Worm (Caenorhabditis elegans) whole organism, young adult: ENCODE results near the gene fbxb-106.

Experiments
- B0019.2 ChIP-seq: fragments of 200-800 bp; sonication (Bioruptor generic); conservative IDR thresholded peaks from 2 replicates; pipeline ENCODE4 v1.3.6; 2022; ENCODE audit warnings: missing genetic modification reagents, missing genetic modification characterization, missing compliant biosample characterization
- C06A6.2 ChIP-seq: fragments of 200-800 bp; sonication (Bioruptor generic); conservative IDR thresholded peaks from 2 replicates; pipeline ENCODE4 v1.3.6; 2022; ENCODE audit warnings: missing genetic modification characterization, missing compliant biosample characterization
- C17E4.6 ChIP-seq: fragments of 200-800 bp; sonication (Bioruptor generic); IDR thresholded peaks from 2 replicates; pipeline ENCODE4 v1.3.6; 2022; ENCODE audit warnings: missing genetic modification reagents, missing genetic modification characterization, missing compliant biosample characterization
- F33H1.4 ChIP-seq: fragments of 200-800 bp; sonication (Bioruptor generic); IDR thresholded peaks from 2 replicates; pipeline ENCODE4 v1.3.6; 2022; ENCODE audit warnings: missing genetic modification reagents, missing genetic modification characterization, missing compliant biosample characterization
- F49E8.2 ChIP-seq: sonication (generic microtip); optimal IDR thresholded peaks from 3 replicates; lab custom pipeline; 2017; ENCODE audit warnings: missing genetic modification characterization, mild to moderate bottlenecking, missing compliant biosample characterization, antibody characterized with exemption, moderate library complexity; ENCODE audit not compliant: insufficient read depth
- F52B5.7 ChIP-seq: sonication (generic microtip); optimal IDR thresholded peaks from 2 replicates; lab custom pipeline; 2016; ENCODE audit warnings: mild to moderate bottlenecking, missing genetic modification characterization, missing compliant biosample characterization
- F55B11.4 ChIP-seq: sonication (generic microtip); optimal IDR thresholded peaks from 2 replicates; lab custom pipeline; 2016; ENCODE audit warnings: missing compliant biosample characterization, missing genetic modification characterization, borderline replicate concordance; ENCODE audit not compliant: insufficient read depth
- K11D2.4 ChIP-seq: fragments of 200-800 bp; sonication (Bioruptor generic); IDR thresholded peaks from 2 replicates; pipeline ENCODE4 v1.3.6; 2022; ENCODE audit warnings: missing genetic modification reagents, missing genetic modification characterization, missing compliant biosample characterization
- Y53F4B.3 ChIP-seq: fragments of 200-800 bp; sonication (Bioruptor generic); IDR thresholded peaks from 2 replicates; pipeline ENCODE4 v1.3.6; 2022; ENCODE audit warnings: missing genetic modification reagents, missing genetic modification characterization, missing compliant biosample characterization
- Y53G8AR.9 ChIP-seq: fragments of 200-800 bp; sonication (Bioruptor generic); conservative IDR thresholded peaks from 2 replicates; pipeline ENCODE4 v1.3.6; 2022; ENCODE audit warnings: missing genetic modification reagents, missing genetic modification characterization, missing compliant biosample characterization
- Y67H2A.10 ChIP-seq: fragments of 200-800 bp; sonication (Bioruptor generic); conservative IDR thresholded peaks from 2 replicates; pipeline ENCODE4 v1.3.6; 2022; ENCODE audit warnings: missing genetic modification reagents, missing genetic modification characterization, missing compliant biosample characterization
- ZK185.1 ChIP-seq: sonication (generic microtip); optimal IDR thresholded peaks from 2 replicates; lab custom pipeline; 2016; ENCODE audit warnings: mild to moderate bottlenecking, missing genetic modification characterization, missing compliant biosample characterization; ENCODE audit not compliant: poor library complexity, severe bottlenecking
- ama-1 ChIP-seq, 3 experiments: fragments of 150-350 bp in 1 of 3; sonication (generic microtip) in 2 of 3; optimal IDR thresholded peaks; 2 replicates each; lab custom pipeline; 2014 to 2018; ENCODE audit warnings: missing biosample characterization in 2 of 3, missing genetic modification characterization in 2 of 3, missing genetic modification reagents in 2 of 3
- ccch-3 ChIP-seq: fragments of 200-800 bp; sonication (Bioruptor generic); optimal IDR thresholded peaks from 2 replicates; lab custom pipeline; 2018; ENCODE audit warnings: mild to moderate bottlenecking, missing genetic modification characterization, missing compliant biosample characterization
- cebp-2 ChIP-seq: fragments of 200-800 bp; sonication (Bioruptor generic); IDR thresholded peaks from 2 replicates; pipeline ENCODE4 v1.3.6; 2022; ENCODE audit warnings: missing genetic modification characterization, missing compliant biosample characterization
- ceh-91 ChIP-seq: fragments of 200-800 bp; sonication (Bioruptor generic); IDR thresholded peaks from 2 replicates; pipeline ENCODE4 v1.3.6; 2022; ENCODE audit warnings: missing genetic modification reagents, missing genetic modification characterization, missing compliant biosample characterization
- egrh-3 ChIP-seq: fragments of 200-800 bp; sonication (Bioruptor generic); IDR thresholded peaks from 2 replicates; pipeline ENCODE4 v1.3.6; 2022; ENCODE audit warnings: missing genetic modification reagents, missing genetic modification characterization, missing compliant biosample characterization
- ets-4 ChIP-seq: fragments of 200-800 bp; sonication (Bioruptor generic); optimal IDR thresholded peaks from 2 replicates; lab custom pipeline; 2018; ENCODE audit warnings: mild to moderate bottlenecking, missing genetic modification characterization, missing compliant biosample characterization
- him-1 ChIP-seq: sonication (generic microtip); optimal IDR thresholded peaks from 2 replicates; lab custom pipeline; 2016; ENCODE audit warnings: missing genotype, missing genetic modification reagents, missing genetic modification characterization, missing compliant biosample characterization
- lag-1 ChIP-seq: fragments of 200-800 bp; sonication (Bioruptor generic); IDR thresholded peaks from 2 replicates; pipeline ENCODE4 v1.3.6; 2022; ENCODE audit warnings: missing genetic modification reagents, missing genetic modification characterization, missing compliant biosample characterization
- let-526 ChIP-seq: fragments of 200-800 bp; sonication (Bioruptor generic); IDR thresholded peaks from 2 replicates; pipeline ENCODE4 v1.3.6; 2022; ENCODE audit warnings: missing genetic modification reagents, missing genetic modification characterization, missing compliant biosample characterization
- let-607 ChIP-seq, 2 experiments: fragments of 200-800 bp in 1 of 2; sonication (Bioruptor generic) in 1 of 2; sonication (generic microtip) in 1 of 2; optimal IDR thresholded peaks; 2 replicates each; lab custom pipeline; 2016 to 2018; ENCODE audit warnings: mild to moderate bottlenecking in 2 of 2, missing compliant biosample characterization in 2 of 2, missing genetic modification characterization in 2 of 2, moderate library complexity in 2 of 2, missing genotype in 1 of 2
- lin-26 ChIP-seq: fragments of 200-800 bp; sonication (Bioruptor generic); IDR thresholded peaks from 2 replicates; pipeline ENCODE4 v1.3.6; 2022; ENCODE audit warnings: missing genetic modification reagents, missing genetic modification characterization, missing compliant biosample characterization
- lin-35 ChIP-seq, 3 experiments: fragments of 150-350 bp in 2 of 3; sonication (generic microtip) in 1 of 3; optimal IDR thresholded peaks; 2 replicates each; lab custom pipeline; 2014 to 2018; ENCODE audit warnings: missing biosample characterization in 3 of 3, missing genetic modification characterization in 3 of 3, missing genetic modification reagents in 3 of 3
- lin-40 ChIP-seq: sonication (generic microtip); optimal IDR thresholded peaks from 2 replicates; lab custom pipeline; 2016; ENCODE audit warnings: missing genetic modification characterization, mild to moderate bottlenecking, missing compliant biosample characterization, missing genotype, missing genetic modification reagents
- lin-54 ChIP-seq: fragments of 200-800 bp; sonication (Bioruptor generic); optimal IDR thresholded peaks from 2 replicates; lab custom pipeline; 2018; ENCODE audit warnings: mild to moderate bottlenecking, missing genetic modification characterization, missing compliant biosample characterization
- lir-1 ChIP-seq: fragments of 200-800 bp; sonication (Bioruptor generic); conservative IDR thresholded peaks from 2 replicates; pipeline ENCODE4 v1.3.6; 2022; ENCODE audit warnings: missing genetic modification reagents, missing genetic modification characterization, missing compliant biosample characterization
- lsy-27 ChIP-seq: sonication (generic microtip); optimal IDR thresholded peaks from 2 replicates; lab custom pipeline; 2017; ENCODE audit warnings: missing genetic modification characterization, mild to moderate bottlenecking, missing compliant biosample characterization, antibody characterized with exemption, missing genotype, borderline replicate concordance; ENCODE audit not compliant: insufficient read depth
- mcd-1 ChIP-seq: fragments of 200-800 bp; sonication (Bioruptor generic); IDR thresholded peaks from 2 replicates; pipeline ENCODE4 v1.3.6; 2022; ENCODE audit warnings: missing genetic modification reagents, missing genetic modification characterization, missing compliant biosample characterization
- nhr-120 ChIP-seq: fragments of 200-800 bp; sonication (Bioruptor generic); IDR thresholded peaks from 2 replicates; pipeline ENCODE4 v1.3.6; 2022; ENCODE audit warnings: missing genetic modification characterization, missing compliant biosample characterization
- nhr-27 ChIP-seq: fragments of 200-800 bp; sonication (Bioruptor generic); optimal IDR thresholded peaks from 2 replicates; lab custom pipeline; 2018; ENCODE audit warnings: mild to moderate bottlenecking, missing genetic modification characterization, moderate library complexity, missing compliant biosample characterization
- nhr-80 ChIP-seq: sonication (generic microtip); optimal IDR thresholded peaks from 2 replicates; lab custom pipeline; 2016; ENCODE audit warnings: missing genetic modification characterization, missing compliant biosample characterization
- rec-8 ChIP-seq, 2 experiments: sonication (generic microtip); optimal IDR thresholded peaks; 2 replicates each; lab custom pipeline; 2016; ENCODE audit warnings: mild to moderate bottlenecking in 2 of 2, missing genetic modification characterization in 2 of 2, missing genetic modification reagents in 2 of 2, missing genotype in 2 of 2, missing biosample characterization in 1 of 2, missing compliant biosample characterization in 1 of 2, moderate library complexity in 1 of 2
- repo-1 ChIP-seq: sonication (generic microtip); optimal IDR thresholded peaks from 2 replicates; lab custom pipeline; 2017; ENCODE audit warnings: mild to moderate bottlenecking, missing genetic modification characterization, missing compliant biosample characterization
- rpc-1 ChIP-seq, 2 experiments: fragments of 150-350 bp in 1 of 2; sonication (generic microtip) in 1 of 2; optimal IDR thresholded peaks; 2 replicates each; lab custom pipeline; 2014 to 2018; ENCODE audit warnings: missing biosample characterization in 1 of 2, missing genetic modification characterization in 1 of 2, missing genetic modification reagents in 1 of 2, missing genotype in 1 of 2
- snpc-1.1 ChIP-seq: sonication (generic microtip); optimal IDR thresholded peaks from 2 replicates; lab custom pipeline; 2017; ENCODE audit warnings: missing genetic modification characterization, mild to moderate bottlenecking, missing compliant biosample characterization, antibody characterized with exemption, moderate library complexity, missing genotype, missing genetic modification reagents; ENCODE audit not compliant: insufficient read depth
- snpc-1.3 ChIP-seq: sonication (generic microtip); optimal IDR thresholded peaks from 2 replicates; lab custom pipeline; 2017; ENCODE audit warnings: missing genetic modification characterization, mild to moderate bottlenecking, missing compliant biosample characterization, antibody characterized with exemption, moderate library complexity, missing genotype, missing genetic modification reagents; ENCODE audit not compliant: insufficient read depth
- somi-1 ChIP-seq: fragments of 200-800 bp; sonication (Bioruptor generic); optimal IDR thresholded peaks from 2 replicates; lab custom pipeline; 2018; ENCODE audit warnings: mild to moderate bottlenecking, missing genetic modification characterization, missing compliant biosample characterization
- tbp1 ChIP-seq: fragments of 200-800 bp; sonication (Bioruptor generic); optimal IDR thresholded peaks from 2 replicates; lab custom pipeline; 2018; ENCODE audit warnings: mild to moderate bottlenecking, missing genetic modification characterization, missing compliant biosample characterization
- tlf-1 ChIP-seq: fragments of 200-800 bp; sonication (Bioruptor generic); optimal IDR thresholded peaks from 2 replicates; lab custom pipeline; 2018; ENCODE audit warnings: mild to moderate bottlenecking, missing genetic modification characterization, missing compliant biosample characterization
- unc-130 ChIP-seq: sonication (generic microtip); optimal IDR thresholded peaks from 2 replicates; lab custom pipeline; 2016; ENCODE audit warnings: missing genetic modification reagents, missing genetic modification characterization, missing compliant biosample characterization
- zim-3 ChIP-seq: sonication (generic microtip); optimal IDR thresholded peaks from 2 replicates; lab custom pipeline; 2017; ENCODE audit warnings: mild to moderate bottlenecking, missing genetic modification characterization, moderate library complexity, missing compliant biosample characterization
- ztf-25 ChIP-seq: fragments of 200-800 bp; sonication (Bioruptor generic); IDR thresholded peaks from 2 replicates; pipeline ENCODE4 v1.3.6; 2022; ENCODE audit warnings: missing genetic modification reagents, missing genetic modification characterization, missing compliant biosample characterization

fbxb-106 gene

DNA sequence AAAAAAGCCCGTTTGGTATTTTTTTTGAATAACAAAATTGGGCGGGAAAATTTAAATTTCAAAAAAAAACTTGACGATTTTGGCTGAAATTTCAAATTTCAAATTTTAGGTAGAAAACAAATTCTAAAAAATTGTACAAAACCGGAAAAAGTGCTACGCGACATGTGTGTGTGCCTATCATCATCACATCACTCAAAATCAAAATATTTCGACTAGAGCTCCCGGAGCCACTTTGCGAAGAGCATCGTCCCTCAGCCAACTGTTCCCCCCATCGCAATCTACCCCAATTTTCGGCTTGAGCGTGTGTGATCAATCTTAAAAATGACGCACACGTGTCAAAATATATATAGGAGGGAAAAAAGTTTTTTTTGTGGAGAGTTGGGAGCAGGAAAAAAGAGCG, 35.4 kb upstream of the fbxb-106 start:
- no peak for TF ChIP-seq snpc-1.1 (tag; lab: Kevin White, UChicago)
- no peak for TF ChIP-seq egrh-3 (GFP tag; lab: Robert Waterston, UW)
- no peak for TF ChIP-seq rpc-1 (optimal IDR thresholded peaks at IDR 0.05; lab: Kevin White, UChicago)
- TF ChIP-seq rpc-1 (tag; optimal IDR thresholded peaks at IDR 0.05; lab: Kevin White, UChicago) = no peak
- no peak for TF ChIP-seq ccch-3 (GFP tag; lab: Kevin White, UChicago)
- TF ChIP-seq F49E8.2 = no peak
- no peak for TF ChIP-seq unc-130 (GFP tag; lab: Kevin White, UChicago)
- no peak for TF ChIP-seq lir-1 (GFP tag; lab: Robert Waterston, UW)
- no peak for TF ChIP-seq repo-1
- TF ChIP-seq C17E4.6 (GFP tag; lab: Robert Waterston, UW) = no peak
- no peak for TF ChIP-seq rec-8 (tag; optimal IDR thresholded peaks at IDR 0.05; lab: Kevin White, UChicago)
- no peak for TF ChIP-seq cebp-2 (GFP tag; lab: Robert Waterston, UW)
- no peak for TF ChIP-seq nhr-80 (tag; lab: Kevin White, UChicago)
- no peak for TF ChIP-seq lin-40 (tag; lab: Kevin White, UChicago)
- TF ChIP-seq, all 124 proteins: peak for 0

DNA sequence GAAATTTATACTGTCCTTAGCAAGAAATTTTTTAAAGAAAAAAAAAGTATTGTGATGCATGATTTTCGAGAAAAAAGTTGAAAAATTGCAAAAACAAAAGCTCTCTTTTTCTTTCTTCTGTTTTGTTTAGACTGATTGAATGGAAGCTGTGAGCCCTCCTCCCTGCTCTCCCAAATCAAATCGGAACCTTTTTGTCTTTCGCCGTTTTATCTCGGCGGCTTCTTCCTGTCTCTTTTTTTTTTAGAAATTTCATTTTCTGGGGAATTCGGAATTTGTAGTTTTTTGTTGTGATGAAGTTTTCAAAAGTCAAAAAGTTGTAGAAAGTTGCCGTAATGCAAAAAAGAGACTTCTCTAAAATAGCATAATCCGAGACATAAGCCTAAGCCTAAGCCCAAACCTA, 31.6 kb upstream of the fbxb-106 start:
- no peak for TF ChIP-seq ama-1 (optimal IDR thresholded peaks at IDR 0.05; lab: Kevin White, UChicago)
- no peak for TF ChIP-seq ama-1 (GFP tag; optimal IDR thresholded peaks at IDR 0.05; lab: Kevin White, UChicago)
- no peak for TF ChIP-seq lin-54 (GFP tag; lab: Kevin White, UChicago)
- TF ChIP-seq ets-4 = no peak
- TF ChIP-seq K11D2.4 = no peak
- no peak for TF ChIP-seq let-526
- no peak for TF ChIP-seq him-1 (tag; lab: Kevin White, UChicago)
- TF ChIP-seq lsy-27 (tag; lab: Kevin White, UChicago) = no peak
- no peak for TF ChIP-seq ceh-91 (GFP tag; lab: Robert Waterston, UW)
- TF ChIP-seq tbp1 (GFP tag; lab: Kevin White, UChicago) = no peak
- TF ChIP-seq zim-3 (tag; lab: Kevin White, UChicago) = no peak
- no peak for TF ChIP-seq snpc-1.3 (tag; lab: Kevin White, UChicago)
- no peak for TF ChIP-seq Y53G8AR.9 (GFP tag; lab: Robert Waterston, UW)
- TF ChIP-seq unc-130 (GFP tag; lab: Kevin White, UChicago) = no peak
- no peak for TF ChIP-seq nhr-120 (GFP tag; lab: Robert Waterston, UW)
- no peak for TF ChIP-seq F33H1.4
- TF ChIP-seq F52B5.7 (tag; lab: Kevin White, UChicago) = no peak
- TF ChIP-seq lag-1 (GFP tag; lab: Robert Waterston, UW) = no peak
- TF ChIP-seq C06A6.2 = no peak
- TF ChIP-seq lin-35 (GFP tag; optimal IDR thresholded peaks at IDR 0.05; lab: Kevin White, UChicago) = no peak

DNA sequence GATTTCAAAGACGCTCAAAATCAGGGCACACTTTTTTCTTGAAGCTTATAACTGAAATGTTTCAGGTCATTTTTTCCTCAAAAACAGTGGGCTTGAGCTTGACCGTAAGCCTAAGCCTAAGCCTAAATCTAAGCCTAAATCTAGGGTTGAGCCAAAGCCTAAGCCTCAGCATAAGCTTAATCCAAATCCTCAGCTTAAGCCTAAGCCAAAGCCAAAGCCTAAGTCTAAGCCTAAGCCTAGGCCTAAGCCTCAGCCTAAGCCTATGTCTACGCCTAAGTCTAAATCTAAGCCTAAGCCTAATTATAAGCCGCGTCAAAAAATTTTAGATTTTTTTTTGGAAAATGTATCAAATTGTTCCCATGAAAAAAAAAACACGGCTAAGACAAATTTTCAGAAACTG, 27.9 kb upstream of the fbxb-106 start:
- TF ChIP-seq lin-26 (GFP tag; lab: Robert Waterston, UW) = no peak
- no peak for TF ChIP-seq ztf-25 (GFP tag; lab: Robert Waterston, UW)
- no peak for TF ChIP-seq let-607 (tag; optimal IDR thresholded peaks at IDR 0.05; lab: Kevin White, UChicago)
- TF ChIP-seq snpc-1.3 (tag; lab: Kevin White, UChicago) = no peak
- no peak for TF ChIP-seq C06A6.2
- no peak for TF ChIP-seq ZK185.1
- TF ChIP-seq ama-1 (optimal IDR thresholded peaks at IDR 0.05; lab: Kevin White, UChicago) = no peak
- TF ChIP-seq ama-1 (GFP tag; optimal IDR thresholded peaks at IDR 0.05; lab: Kevin White, UChicago) = no peak
- TF ChIP-seq Y67H2A.10 = no peak
- TF ChIP-seq rpc-1 (optimal IDR thresholded peaks at IDR 0.05; lab: Kevin White, UChicago) = no peak
- no peak for TF ChIP-seq rpc-1 (tag; optimal IDR thresholded peaks at IDR 0.05; lab: Kevin White, UChicago)
- TF ChIP-seq B0019.2 = no peak
- TF ChIP-seq somi-1 (GFP tag; lab: Kevin White, UChicago) = no peak
- no peak for TF ChIP-seq F55B11.4 (tag; lab: Kevin White, UChicago)
- TF ChIP-seq egrh-3 (GFP tag; lab: Robert Waterston, UW) = no peak
- no peak for TF ChIP-seq mcd-1
- no peak for TF ChIP-seq Y53F4B.3 (GFP tag; lab: Robert Waterston, UW)
- TF ChIP-seq F33H1.4 = no peak
- TF ChIP-seq tlf-1 (GFP tag; lab: Kevin White, UChicago) = no peak
- TF ChIP-seq nhr-27 (tag; lab: Kevin White, UChicago) = no peak
